Worm (Caenorhabditis elegans): ENCODE results near the gene mut-15.

ce11 chrV:14971136-14971535 lies 31.2 kb upstream of the mut-15 start, which contains the start of gene nlp-59:
- TF ChIP-seq nhr-28 (tag; optimal IDR thresholded peaks at IDR 0.05): no peak
- no peak for TF ChIP-seq unc-39 (tag; optimal IDR thresholded peaks at IDR 0.05)

All from whole organism, mixed stage, embryonic.